Worm (Caenorhabditis elegans) whole organism, mixed stage, embryonic: ENCODE data around the gene Y45G5AM.9.
A peak's percentile ranks its signal among the peaks of the same experiment; 100 is the strongest.

ENCODE experiments used
- M03D4.4 ChIP-seq: sonication (generic microtip); optimal IDR thresholded peaks from 2 replicates; lab custom pipeline; 2017; ENCODE audit warnings: mild to moderate bottlenecking, missing genetic modification characterization, missing compliant biosample characterization
- bed-3 ChIP-seq: fragments of 200-800 bp; sonication (Bioruptor generic); optimal IDR thresholded peaks from 3 replicates; lab custom pipeline; 2018; ENCODE audit warnings: mild to moderate bottlenecking, missing genetic modification characterization, moderate library complexity, missing compliant biosample characterization
- blmp-1 ChIP-seq: fragments of 150-350 bp; optimal IDR thresholded peaks from 2 replicates; lab custom pipeline; 2014; ENCODE audit warnings: missing biosample characterization, missing genetic modification characterization
- ceh-39 ChIP-seq: fragments of 150-350 bp; optimal IDR thresholded peaks from 2 replicates; lab custom pipeline; 2014; ENCODE audit warnings: missing biosample characterization, missing genetic modification characterization
- ceh-43 ChIP-seq: fragments of 200-800 bp; sonication (Bioruptor generic); optimal IDR thresholded peaks from 2 replicates; lab custom pipeline; 2018; ENCODE audit warnings: mild to moderate bottlenecking, missing genetic modification characterization, moderate library complexity, missing compliant biosample characterization
- ces-1 ChIP-seq: fragments of 150-350 bp; optimal IDR thresholded peaks from 2 replicates; lab custom pipeline; 2014; ENCODE audit warnings: missing biosample characterization, missing genetic modification reagents, missing genetic modification characterization
- cnd-1 ChIP-seq: fragments of 200-800 bp; sonication (Bioruptor generic); optimal IDR thresholded peaks from 2 replicates; lab custom pipeline; 2018; ENCODE audit warnings: mild to moderate bottlenecking, missing genetic modification characterization, missing compliant biosample characterization
- drap-1 ChIP-seq: fragments of 200-800 bp; sonication (Bioruptor generic); optimal IDR thresholded peaks from 3 replicates; lab custom pipeline; 2018; ENCODE audit warnings: mild to moderate bottlenecking, missing genetic modification characterization, missing compliant biosample characterization
- elt-1 ChIP-seq: sonication (generic microtip); optimal IDR thresholded peaks from 2 replicates; lab custom pipeline; 2017; ENCODE audit warnings: missing genetic modification characterization, mild to moderate bottlenecking, missing compliant biosample characterization, antibody characterized with exemption, moderate library complexity, borderline replicate concordance; ENCODE audit not compliant: insufficient read depth
- elt-3 ChIP-seq: fragments of 150-350 bp; optimal IDR thresholded peaks from 2 replicates; lab custom pipeline; 2014; ENCODE audit warnings: missing biosample characterization, missing genetic modification characterization
- flh-1 ChIP-seq: fragments of 200-800 bp; sonication (Bioruptor generic); optimal IDR thresholded peaks from 2 replicates; lab custom pipeline; 2018; ENCODE audit warnings: mild to moderate bottlenecking, missing genetic modification characterization, moderate library complexity, missing compliant biosample characterization
- ham-2 ChIP-seq: fragments of 200-800 bp; sonication (Bioruptor generic); optimal IDR thresholded peaks from 2 replicates; lab custom pipeline; 2018; ENCODE audit warnings: mild to moderate bottlenecking, missing genetic modification characterization, missing compliant biosample characterization
- hlh-1 ChIP-seq: fragments of 150-350 bp; optimal IDR thresholded peaks from 2 replicates; lab custom pipeline; 2014; ENCODE audit warnings: missing biosample characterization, missing genetic modification reagents, missing genetic modification characterization
- lin-13 ChIP-seq: fragments of 150-350 bp; optimal IDR thresholded peaks from 2 replicates; lab custom pipeline; 2014; ENCODE audit warnings: missing biosample characterization, missing genetic modification characterization
- lin-32 ChIP-seq: fragments of 200-800 bp; sonication (Bioruptor generic); optimal IDR thresholded peaks from 2 replicates; lab custom pipeline; 2018; ENCODE audit warnings: mild to moderate bottlenecking, missing genetic modification characterization, missing compliant biosample characterization
- lsy-2 ChIP-seq: fragments of 150-350 bp; optimal IDR thresholded peaks from 2 replicates; lab custom pipeline; 2014; ENCODE audit warnings: missing biosample characterization, missing genetic modification characterization
- mep-1 ChIP-seq: fragments of 150-350 bp; optimal IDR thresholded peaks from 2 replicates; lab custom pipeline; 2017; ENCODE audit warnings: missing biosample characterization, missing genetic modification reagents, missing genetic modification characterization, inconsistent platforms
- mls-2 ChIP-seq: sonication (generic microtip); optimal IDR thresholded peaks from 2 replicates; lab custom pipeline; 2016; ENCODE audit warnings: mild to moderate bottlenecking, missing genetic modification characterization, moderate library complexity, missing compliant biosample characterization
- nhr-12 ChIP-seq: fragments of 150-350 bp; optimal IDR thresholded peaks from 2 replicates; lab custom pipeline; 2014; ENCODE audit warnings: missing biosample characterization, missing genetic modification characterization
- nhr-2 ChIP-seq: fragments of 150-350 bp; optimal IDR thresholded peaks from 2 replicates; lab custom pipeline; 2014; ENCODE audit warnings: missing biosample characterization, missing genetic modification characterization
- nhr-237 ChIP-seq: fragments of 150-350 bp; optimal IDR thresholded peaks from 2 replicates; lab custom pipeline; 2014; ENCODE audit warnings: missing biosample characterization, missing genetic modification characterization
- nhr-28 ChIP-seq: fragments of 150-350 bp; optimal IDR thresholded peaks from 2 replicates; lab custom pipeline; 2014; ENCODE audit warnings: missing biosample characterization, missing genetic modification characterization
- nhr-76 ChIP-seq: sonication (generic microtip); optimal IDR thresholded peaks from 2 replicates; lab custom pipeline; 2017; ENCODE audit warnings: missing biosample characterization, missing genetic modification characterization
- pha-4 ChIP-seq: fragments of 150-350 bp; optimal IDR thresholded peaks from 2 replicates; lab custom pipeline; 2018; ENCODE audit warnings: missing biosample characterization, missing genetic modification reagents, missing genetic modification characterization
- snpc-4 ChIP-seq: fragments of 150-350 bp; optimal IDR thresholded peaks from 2 replicates; lab custom pipeline; 2014; ENCODE audit warnings: missing biosample characterization, missing genetic modification characterization
- sptf-1 ChIP-seq: sonication (generic microtip); optimal IDR thresholded peaks from 2 replicates; lab custom pipeline; 2017; ENCODE audit warnings: mild to moderate bottlenecking, missing genetic modification characterization, moderate library complexity, missing compliant biosample characterization
- tbx-8 ChIP-seq: fragments of 200-800 bp; sonication (Bioruptor generic); optimal IDR thresholded peaks from 2 replicates; lab custom pipeline; 2018; ENCODE audit warnings: mild to moderate bottlenecking, missing genetic modification characterization, moderate library complexity, missing compliant biosample characterization
- unc-120 ChIP-seq: sonication (generic microtip); optimal IDR thresholded peaks from 2 replicates; lab custom pipeline; 2017; ENCODE audit warnings: missing genetic modification characterization, missing compliant biosample characterization; ENCODE audit not compliant: poor library complexity, severe bottlenecking
- unc-39 ChIP-seq: fragments of 150-350 bp; optimal IDR thresholded peaks from 2 replicates; lab custom pipeline; 2014; ENCODE audit warnings: missing biosample characterization, missing genetic modification characterization
- unc-62 ChIP-seq: fragments of 150-350 bp; optimal IDR thresholded peaks from 2 replicates; lab custom pipeline; 2014; ENCODE audit warnings: missing biosample characterization, missing genetic modification reagents, missing genetic modification characterization
- zip-8 ChIP-seq: fragments of 150-350 bp; optimal IDR thresholded peaks from 2 replicates; lab custom pipeline; 2014; ENCODE audit warnings: missing biosample characterization, missing genetic modification characterization
- ztf-11 ChIP-seq: fragments of 150-350 bp; optimal IDR thresholded peaks from 2 replicates; lab custom pipeline; 2014; ENCODE audit warnings: missing biosample characterization, missing genetic modification characterization

The Y45G5AM.9 gene

ce11 chrV:4164504-4164959, 29.9 kb downstream of the Y45G5AM.9 start, which contains the start of gene Y45G5AM.3:
Gene Y45G5AM.3 (plus strand): TSS chrV:4164554.
- TF ChIP-seq lsy-2 (tag; lab: Kevin White, UChicago) (no peak), elt-3 (tag; lab: Kevin White, UChicago) (no peak), elt-1 (tag; lab: Kevin White, UChicago) (no peak), nhr-237 (tag; lab: Kevin White, UChicago) (no peak), blmp-1 (tag; lab: Kevin White, UChicago) (no peak), ceh-39 (tag; lab: Kevin White, UChicago) (no peak), lin-13 (tag; lab: Kevin White, UChicago) (no peak), M03D4.4 (no peak), cnd-1 (tag; lab: Kevin White, UChicago) (no peak), zip-8 (tag; lab: Kevin White, UChicago) (no peak), unc-62 (GFP tag; lab: Kevin White, UChicago) (no peak)

ce11 chrV:4162922-4163321, 31.5 kb downstream of the Y45G5AM.9 start, which contains the start of gene Y45G5AM.4:
Gene Y45G5AM.4 (plus strand): TSS chrV:4163222.
- no peak for TF ChIP-seq ztf-11 (tag; lab: Kevin White, UChicago)
- TF ChIP-seq nhr-76 (tag; lab: Kevin White, UChicago) = no peak
- no peak for TF ChIP-seq M03D4.4
- TF ChIP-seq cnd-1 (tag; lab: Kevin White, UChicago) = no peak
- TF ChIP-seq snpc-4 (tag; lab: Kevin White, UChicago) = no peak
- TF ChIP-seq elt-1 (tag; lab: Kevin White, UChicago) = no peak
- no peak for TF ChIP-seq tbx-8
- no peak for TF ChIP-seq lin-32
- no peak for TF ChIP-seq unc-120 (tag; lab: Kevin White, UChicago)
- TF ChIP-seq ceh-43 (GFP tag; lab: Kevin White, UChicago) = no peak
- TF ChIP-seq ceh-39 (tag; lab: Kevin White, UChicago) = no peak
- TF ChIP-seq pha-4 = no peak
- no peak for TF ChIP-seq bed-3 (GFP tag; lab: Kevin White, UChicago)
- no peak for TF ChIP-seq unc-39
- no peak for TF ChIP-seq nhr-2

ce11 chrV:4160086-4160485, 34.4 kb downstream of the Y45G5AM.9 start, which contains the start of gene Y45G5AM.5:
Gene Y45G5AM.5 (plus strand): TSS chrV:4160386.
- TF ChIP-seq nhr-12 (tag; lab: Kevin White, UChicago) (no peak), zip-8 (tag; lab: Kevin White, UChicago) (peak; percentile 64)

ce11 chrV:4157291-4157690, 37.1 kb downstream of the Y45G5AM.9 start:
- TF ChIP-seq unc-62 (GFP tag; lab: Kevin White, UChicago) (peak; percentile 89), sptf-1 (tag; lab: Kevin White, UChicago) (no peak), hlh-1 (tag; lab: Kevin White, UChicago) (peak; percentile 99), unc-120 (tag; lab: Kevin White, UChicago) (peak; percentile 85)

ce11 chrV:4152200-4152599, 42.2 kb downstream of the Y45G5AM.9 start, which contains the start of gene Y45G5AM.6:
Gene Y45G5AM.6 (minus strand): TSS chrV:4152300.
- TF ChIP-seq hlh-1 (tag; lab: Kevin White, UChicago) (no peak), zip-8 (tag; lab: Kevin White, UChicago) (no peak), lsy-2 (tag; lab: Kevin White, UChicago) (no peak), ham-2 (GFP tag; lab: Kevin White, UChicago) (no peak)
- TF ChIP-seq, all 35 proteins: peak for 0

ce11 chrV:4151400-4151799, 43.0 kb downstream of the Y45G5AM.9 start:
- no peak for TF ChIP-seq nhr-2

- TF ChIP-seq M03D4.4 = no peak
- no peak for TF ChIP-seq mls-2 (tag; lab: Kevin White, UChicago)
- no peak for TF ChIP-seq unc-62 (GFP tag; lab: Kevin White, UChicago)
- no peak for TF ChIP-seq flh-1 (GFP tag; lab: Kevin White, UChicago)
- no peak for TF ChIP-seq bed-3 (GFP tag; lab: Kevin White, UChicago)
- TF ChIP-seq ceh-43 (GFP tag; lab: Kevin White, UChicago) = no peak
- no peak for TF ChIP-seq mep-1 (tag; lab: Kevin White, UChicago)
- TF ChIP-seq lin-13 (tag; lab: Kevin White, UChicago) = no peak
- no peak for TF ChIP-seq ces-1 (GFP tag; lab: Kevin White, UChicago)
- no peak for TF ChIP-seq lsy-2 (tag; lab: Kevin White, UChicago)
- TF ChIP-seq drap-1 (GFP tag; lab: Kevin White, UChicago) = no peak
- TF ChIP-seq zip-8 (tag; lab: Kevin White, UChicago) = no peak
- TF ChIP-seq blmp-1 (tag; lab: Kevin White, UChicago) = no peak
- no peak for TF ChIP-seq elt-3 (tag; lab: Kevin White, UChicago)
- TF ChIP-seq cnd-1 (tag; lab: Kevin White, UChicago) = no peak
- TF ChIP-seq pha-4 = no peak
- TF ChIP-seq ceh-39 (tag; lab: Kevin White, UChicago) = no peak
- no peak for TF ChIP-seq nhr-28 (tag; lab: Kevin White, UChicago)
- no peak for TF ChIP-seq sptf-1 (tag; lab: Kevin White, UChicago)
- no peak for TF ChIP-seq elt-1 (tag; lab: Kevin White, UChicago)
Observed at ce11 chrV:4144205-4144604, 50.2 kb downstream of the Y45G5AM.9 start, which contains the start of gene Y45G5AL.1. Gene Y45G5AL.1 (plus strand): TSS chrV:4144505.
